Fruit fly (Drosophila melanogaster): Measurements from ENCODE around the gene SmydA-9.

DNA sequence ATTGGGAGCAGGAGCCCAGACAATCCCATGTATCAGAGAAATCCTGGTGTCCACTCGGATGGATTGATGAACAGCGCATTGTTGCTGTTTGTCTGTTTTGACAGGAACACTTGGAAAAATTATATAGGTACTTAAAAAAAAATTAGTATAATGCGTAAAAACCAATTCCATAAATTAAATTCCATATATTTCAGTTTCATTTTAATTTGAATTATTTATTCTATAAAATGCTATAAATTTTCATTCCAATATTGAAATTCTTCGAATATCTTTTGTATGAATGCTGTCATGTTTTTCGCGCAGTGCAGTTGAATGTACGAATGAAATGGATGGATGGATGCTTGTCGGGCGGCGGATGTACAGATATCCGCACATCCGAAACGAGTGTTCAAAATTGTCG lies at the start of gene SmydA-9:
- TF ChIP-seq gl (tag; optimal IDR thresholded peaks at IDR 0.05) (no peak), EcR (GFP tag; optimal IDR thresholded peaks at IDR 0.05) (no peak)

All from whole organism, pupa.